Fruit fly (Drosophila melanogaster): ENCODE results near the gene CG14050.

The CG14050 gene

dm6 chrX:2359845-2360244, 33.8 kb upstream of the CG14050 start (continued):
- no peak for TF ChIP-seq ATbp (GFP tag; optimal IDR thresholded peaks at IDR 0.05)
- peak; percentile 34 for TF ChIP-seq corto (GFP tag; optimal IDR thresholded peaks at IDR 0.05)
- TF ChIP-seq CG6689 (GFP tag; IDR thresholded peaks at IDR 0.05), result peak; percentile 35; the same call in 1 of the 2 replicates
- no peak for TF ChIP-seq az2 (GFP tag; optimal IDR thresholded peaks at IDR 0.05)
- TF ChIP-seq slbo (GFP tag; IDR thresholded peaks at IDR 0.05), result no peak
- TF ChIP-seq CG8388 (GFP tag; optimal IDR thresholded peaks at IDR 0.05), result no peak
- peak; percentile 17 for TF ChIP-seq unpg (GFP tag; optimal IDR thresholded peaks at IDR 0.05)
- no peak for TF ChIP-seq CG8478 (optimal IDR thresholded peaks at IDR 0.05)
- TF ChIP-seq CG9437 (GFP tag; optimal IDR thresholded peaks at IDR 0.05), result no peak
- no peak for TF ChIP-seq CG6272 (GFP tag; IDR thresholded peaks at IDR 0.05)
- TF ChIP-seq zen2 (GFP tag; IDR thresholded peaks at IDR 0.05; ENCODE audit: partially characterized antibody), result no peak
- no peak for TF ChIP-seq Gug (GFP tag; IDR thresholded peaks at IDR 0.05)
- no peak for TF ChIP-seq Atf3 (GFP tag; optimal IDR thresholded peaks at IDR 0.05)
- TF ChIP-seq dmrt99B (tag; optimal IDR thresholded peaks at IDR 0.05), result peak; percentile 42
- peak; percentile 66 for TF ChIP-seq lbe (GFP tag; optimal IDR thresholded peaks at IDR 0.05)

dm6 chrX:2358195-2358594, 32.2 kb upstream of the CG14050 start:
- TF ChIP-seq CG3281 (GFP tag; optimal IDR thresholded peaks at IDR 0.05) (no peak), HmgZ (tag; optimal IDR thresholded peaks at IDR 0.05) (no peak), Hr51 (GFP tag; optimal IDR thresholded peaks at IDR 0.05) (peak in 1 of 2 experiments; percentile 24), grau (tag; optimal IDR thresholded peaks at IDR 0.05) (peak; percentile 53), Camta (GFP tag; optimal IDR thresholded peaks at IDR 0.05) (no peak), CG3847 (GFP tag; IDR thresholded peaks at IDR 0.05) (no peak), CG1603 (tag; optimal IDR thresholded peaks at IDR 0.05) (peak; percentile 18), pan (optimal IDR thresholded peaks at IDR 0.05) (no peak), pan (GFP tag; optimal IDR thresholded peaks at IDR 0.05 in 1 of 2, IDR thresholded peaks at IDR 0.05 in 1 of 2) (peak in 1 of 2 experiments; percentile 13), ERR (GFP tag; optimal IDR thresholded peaks at IDR 0.05) (no peak), CG2116 (GFP tag; optimal IDR thresholded peaks at IDR 0.05) (no peak), CG16779 (GFP tag; IDR thresholded peaks at IDR 0.05) (no peak), Drgx (GFP tag; IDR thresholded peaks at IDR 0.05) (peak; percentile 63), danr (GFP tag; IDR thresholded peaks at IDR 0.05) (no peak), stc (GFP tag; IDR thresholded peaks at IDR 0.05) (0 out of 2 replicates have a peak, but pooled peaks have one; percentile 27), Hsf (GFP tag; optimal IDR thresholded peaks at IDR 0.05) (no peak), Sox102F (GFP tag; optimal IDR thresholded peaks at IDR 0.05) (peak; percentile 34), dmrt99B (tag; optimal IDR thresholded peaks at IDR 0.05) (peak; percentile 34), sens (GFP tag) (peak; percentile 43), CG9609 (GFP tag; optimal IDR thresholded peaks at IDR 0.05) (no peak), CG30020 (tag; optimal IDR thresholded peaks at IDR 0.05) (no peak), pho (GFP tag; optimal IDR thresholded peaks at IDR 0.05) (no peak), row (GFP tag; IDR thresholded peaks at IDR 0.05) (peak; percentile 34; the same call in 1 of the 3 replicates), CG14441 (GFP tag; IDR thresholded peaks at IDR 0.05) (0 out of 2 replicates have a peak, but pooled peaks have one; percentile 33), gsb-n (tag; optimal IDR thresholded peaks at IDR 0.05) (no peak), CG10366 (GFP tag; IDR thresholded peaks at IDR 0.05) (0 out of 2 replicates have a peak, but pooled peaks have one; percentile 10), dysf (GFP tag; IDR thresholded peaks at IDR 0.05) (0 out of 3 replicates have a peak, but pooled peaks have one; percentile 30), lbe (GFP tag; optimal IDR thresholded peaks at IDR 0.05) (no peak), CrebB (tag; optimal IDR thresholded peaks at IDR 0.05) (no peak), gt (GFP tag; IDR thresholded peaks at IDR 0.05) (no peak)
